Fruit fly (Drosophila melanogaster) whole organism, adult: ENCODE results near the gene atl.
A peak's percentile ranks its signal among the peaks of the same experiment; 100 is the strongest.

Experiments
- CG11617 ChIP-seq: fragments of 200-800 bp; sonication (Bioruptor generic); optimal IDR thresholded peaks from 2 replicates; lab custom pipeline; 2017; ENCODE audit warnings: mild to moderate bottlenecking, missing biosample characterization, missing genetic modification reagents, missing genetic modification characterization
- CG12768 ChIP-seq: fragments of 200-800 bp; sonication (Bioruptor generic); optimal IDR thresholded peaks from 2 replicates; lab custom pipeline; 2017; ENCODE audit warnings: missing biosample characterization, missing genetic modification characterization, mild to moderate bottlenecking, moderate library complexity, missing genetic modification reagents
- CG14711 ChIP-seq: fragments of 200-800 bp; sonication (Bioruptor generic); optimal IDR thresholded peaks from 2 replicates; lab custom pipeline; 2018; ENCODE audit warnings: missing biosample characterization, mild to moderate bottlenecking, missing genetic modification characterization, moderate library complexity
- CG1620 ChIP-seq: fragments of 200-800 bp; sonication (Bioruptor generic); optimal IDR thresholded peaks from 2 replicates; lab custom pipeline; 2016; ENCODE audit warnings: missing biosample characterization, missing genetic modification characterization
- CG33017 ChIP-seq: fragments of 200-800 bp; sonication (Bioruptor generic); optimal IDR thresholded peaks from 2 replicates; lab custom pipeline; 2018; ENCODE audit warnings: missing biosample characterization, mild to moderate bottlenecking, missing genetic modification characterization, moderate library complexity
- CG5204 ChIP-seq: fragments of 200-800 bp; sonication (Bioruptor generic); optimal IDR thresholded peaks from 2 replicates; lab custom pipeline; 2016; ENCODE audit warnings: missing biosample characterization, missing genetic modification characterization
- CG7045 ChIP-seq: fragments of 200-800 bp; sonication (Bioruptor generic); optimal IDR thresholded peaks from 2 replicates; lab custom pipeline; 2017; ENCODE audit warnings: missing biosample characterization, mild to moderate bottlenecking, missing genetic modification characterization
- CG7101 ChIP-seq: fragments of 200-800 bp; sonication (Bioruptor generic); optimal IDR thresholded peaks from 2 replicates; lab custom pipeline; 2018; ENCODE audit warnings: missing biosample characterization, mild to moderate bottlenecking, missing genetic modification characterization, moderate library complexity
- Clk ChIP-seq: fragments of 200-800 bp; sonication (Bioruptor generic); optimal IDR thresholded peaks from 2 replicates; lab custom pipeline; 2017; ENCODE audit warnings: missing biosample characterization, missing genetic modification characterization
- Crg-1 ChIP-seq: fragments of 200-800 bp; sonication (Bioruptor generic); optimal IDR thresholded peaks from 2 replicates; lab custom pipeline; 2016; ENCODE audit warnings: missing biosample characterization, missing genetic modification characterization
- Hr96 ChIP-seq: fragments of 200-800 bp; sonication (Bioruptor generic); optimal IDR thresholded peaks from 2 replicates; lab custom pipeline; 2016; ENCODE audit warnings: missing biosample characterization, missing genetic modification characterization
- Mnt ChIP-seq: fragments of 200-800 bp; sonication (Bioruptor generic); optimal IDR thresholded peaks from 2 replicates; lab custom pipeline; 2016; ENCODE audit warnings: missing biosample characterization, mild to moderate bottlenecking, missing genetic modification characterization
- bab1 ChIP-seq: fragments of 200-800 bp; sonication (Bioruptor generic); optimal IDR thresholded peaks from 3 replicates; lab custom pipeline; 2019; ENCODE audit warnings: missing biosample characterization, mild to moderate bottlenecking, missing genetic modification characterization, moderate library complexity
- cic ChIP-seq: fragments of 200-800 bp; sonication (Bioruptor generic); optimal IDR thresholded peaks from 2 replicates; lab custom pipeline; 2017; ENCODE audit warnings: missing biosample characterization, mild to moderate bottlenecking, missing genetic modification characterization, moderate library complexity
- cnc ChIP-seq, 2 experiments: fragments of >200 bp; optimal IDR thresholded peaks; 2 replicates each; lab custom pipeline; 2017
- kay ChIP-seq: fragments of 200-800 bp; sonication (Bioruptor generic); peaks from one replicate; lab custom pipeline; 2016; ENCODE audit warnings: missing biosample characterization, missing genetic modification characterization, borderline replicate concordance
- ovo ChIP-seq: fragments of 200-800 bp; sonication (Bioruptor generic); optimal IDR thresholded peaks from 2 replicates; lab custom pipeline; 2016; ENCODE audit warnings: missing biosample characterization, missing genetic modification characterization
- pad ChIP-seq: fragments of 200-800 bp; sonication (Bioruptor generic); optimal IDR thresholded peaks from 3 replicates; lab custom pipeline; 2017; ENCODE audit warnings: missing biosample characterization, missing genetic modification characterization, mild to moderate bottlenecking, moderate library complexity, missing genetic modification reagents
- tj ChIP-seq: fragments of 200-800 bp; sonication (Bioruptor generic); optimal IDR thresholded peaks from 3 replicates; lab custom pipeline; 2017; ENCODE audit warnings: missing biosample characterization, mild to moderate bottlenecking, missing genetic modification characterization, moderate library complexity
- toe ChIP-seq: fragments of 200-800 bp; sonication (Bioruptor generic); optimal IDR thresholded peaks from 2 replicates; lab custom pipeline; 2016; ENCODE audit warnings: missing biosample characterization, missing genetic modification characterization

Gene atl

DNA sequence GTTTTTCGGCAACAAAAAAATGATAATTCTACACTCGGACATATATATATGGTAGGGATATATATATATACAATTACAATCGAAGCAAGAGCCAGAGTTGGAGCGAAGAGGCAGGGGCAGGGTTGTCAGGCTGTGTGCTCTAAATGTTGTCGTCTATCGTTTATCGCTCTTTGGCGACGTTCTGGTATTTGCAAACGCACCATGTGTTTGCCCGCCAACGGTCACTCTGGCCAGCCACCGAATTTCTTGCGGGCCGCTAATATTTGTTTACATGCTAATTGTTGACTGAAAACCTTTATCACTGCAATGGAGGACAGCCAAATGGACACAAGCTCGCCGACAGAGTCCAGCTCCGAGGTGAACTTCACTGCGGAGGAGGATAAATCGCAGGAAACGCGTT is 24.5 kb downstream of the atl start, which contains the start of the genes puf and ash2:
TSS of gene puf (minus strand) at position 121 of the 400 bp plus-strand sequence.
TSS of gene ash2 (plus strand) at position 203 of the 400 bp plus-strand sequence.
- no peak for TF ChIP-seq cnc (optimal IDR thresholded peaks at IDR 0.05; lab: Kevin White, UChicago)
- TF ChIP-seq CG5204 (GFP tag; lab: Kevin White, UChicago) = no peak
- no peak for TF ChIP-seq Hr96 (GFP tag; lab: Kevin White, UChicago)
- TF ChIP-seq cic (GFP tag; lab: Kevin White, UChicago) = peak; percentile 35
- no peak for TF ChIP-seq kay (GFP tag; lab: Kevin White, UChicago)
- peak; percentile 7 for TF ChIP-seq CG11617
- no peak for TF ChIP-seq CG7101 (tag; lab: Kevin White, UChicago)
- TF ChIP-seq CG14711 (tag; lab: Kevin White, UChicago) = peak; percentile 98
- TF ChIP-seq ovo (GFP tag; lab: Kevin White, UChicago) = no peak
- peak; percentile 79 for TF ChIP-seq Mnt (GFP tag; lab: Kevin White, UChicago)

- TF ChIP-seq cic (GFP tag; lab: Kevin White, UChicago) (peak; percentile 100), Crg-1 (GFP tag; lab: Kevin White, UChicago) (peak; percentile 54), CG12768 (GFP tag; lab: Kevin White, UChicago) (peak; percentile 85), Clk (GFP tag; lab: Kevin White, UChicago) (peak; percentile 64), ovo (GFP tag; lab: Kevin White, UChicago) (no peak), Hr96 (GFP tag; lab: Kevin White, UChicago) (no peak), pad (GFP tag; lab: Kevin White, UChicago) (peak; percentile 66), CG7101 (tag; lab: Kevin White, UChicago) (peak; percentile 59), CG11617 (peak; percentile 58), toe (GFP tag; lab: Kevin White, UChicago) (no peak), CG14711 (tag; lab: Kevin White, UChicago) (peak; percentile 73), kay (GFP tag; lab: Kevin White, UChicago) (no peak), cnc (optimal IDR thresholded peaks at IDR 0.05; lab: Kevin White, UChicago) (no peak), CG33017 (tag; lab: Kevin White, UChicago) (peak; percentile 55), tj (GFP tag; lab: Kevin White, UChicago) (peak; percentile 58), bab1 (GFP tag; lab: Kevin White, UChicago) (peak; percentile 48), Mnt (GFP tag; lab: Kevin White, UChicago) (peak; percentile 33), CG1620 (GFP tag; lab: Kevin White, UChicago) (no peak), CG7045 (peak; percentile 41), CG5204 (GFP tag; lab: Kevin White, UChicago) (no peak)
Observed at dm6 chr3R:24651044-24651459, 25.6 kb downstream of the atl start.

DNA sequence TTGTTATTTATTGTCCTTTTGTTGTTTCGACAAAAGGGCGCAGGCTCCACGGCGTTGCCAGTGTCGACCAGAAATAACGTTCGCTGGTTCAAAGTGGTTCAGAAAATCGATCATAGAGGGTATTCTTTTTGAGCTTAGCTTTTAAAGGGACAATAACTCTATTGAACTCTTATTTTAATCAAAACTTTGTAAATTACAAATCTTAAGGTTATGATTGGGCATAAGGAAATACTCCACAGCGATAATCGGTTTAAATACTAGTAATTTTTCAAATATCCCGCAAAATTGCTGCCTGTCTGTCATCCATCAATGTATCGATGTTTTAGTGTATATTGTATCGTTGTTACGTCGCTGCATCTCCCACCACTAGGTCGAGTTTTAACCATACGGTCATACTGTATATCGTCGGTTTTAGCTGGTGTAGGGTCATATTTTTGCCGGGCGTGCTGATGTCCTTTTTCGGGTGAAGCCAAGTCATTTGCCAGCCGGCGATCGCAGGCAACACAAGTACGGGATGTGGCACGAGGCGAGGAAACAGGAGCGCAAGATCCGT is 29.4 kb downstream of the atl start, which contains the start of the genes CG31125 and CG6695:
TSS of gene CG31125 (minus strand) at position 51 of the 553 bp plus-strand sequence.
TSS of gene CG6695 (plus strand) at position 391 of the 553 bp plus-strand sequence.
- TF ChIP-seq Mnt (GFP tag; lab: Kevin White, UChicago) = peak; percentile 28
- no peak for TF ChIP-seq tj (GFP tag; lab: Kevin White, UChicago)
- no peak for TF ChIP-seq Hr96 (GFP tag; lab: Kevin White, UChicago)
- TF ChIP-seq CG1620 (GFP tag; lab: Kevin White, UChicago) = peak; percentile 62
- TF ChIP-seq CG11617 = peak; percentile 58
- no peak for TF ChIP-seq CG12768 (GFP tag; lab: Kevin White, UChicago)
- peak; percentile 46 for TF ChIP-seq bab1 (GFP tag; lab: Kevin White, UChicago)
- no peak for TF ChIP-seq toe (GFP tag; lab: Kevin White, UChicago)
- TF ChIP-seq CG14711 (tag; lab: Kevin White, UChicago) = peak; percentile 21
- no peak for TF ChIP-seq CG7045
- TF ChIP-seq Clk (GFP tag; lab: Kevin White, UChicago) = no peak
- TF ChIP-seq cnc (optimal IDR thresholded peaks at IDR 0.05; lab: Kevin White, UChicago) = no peak
- TF ChIP-seq cic (GFP tag; lab: Kevin White, UChicago) = no peak
- TF ChIP-seq CG33017 (tag; lab: Kevin White, UChicago) = no peak
- TF ChIP-seq Crg-1 (GFP tag; lab: Kevin White, UChicago) = peak; percentile 53
- TF ChIP-seq ovo (GFP tag; lab: Kevin White, UChicago) = peak; percentile 5
- no peak for TF ChIP-seq kay (GFP tag; lab: Kevin White, UChicago)
- peak; percentile 13 for TF ChIP-seq CG7101 (tag; lab: Kevin White, UChicago)
- TF ChIP-seq pad (GFP tag; lab: Kevin White, UChicago) = peak; percentile 20

DNA sequence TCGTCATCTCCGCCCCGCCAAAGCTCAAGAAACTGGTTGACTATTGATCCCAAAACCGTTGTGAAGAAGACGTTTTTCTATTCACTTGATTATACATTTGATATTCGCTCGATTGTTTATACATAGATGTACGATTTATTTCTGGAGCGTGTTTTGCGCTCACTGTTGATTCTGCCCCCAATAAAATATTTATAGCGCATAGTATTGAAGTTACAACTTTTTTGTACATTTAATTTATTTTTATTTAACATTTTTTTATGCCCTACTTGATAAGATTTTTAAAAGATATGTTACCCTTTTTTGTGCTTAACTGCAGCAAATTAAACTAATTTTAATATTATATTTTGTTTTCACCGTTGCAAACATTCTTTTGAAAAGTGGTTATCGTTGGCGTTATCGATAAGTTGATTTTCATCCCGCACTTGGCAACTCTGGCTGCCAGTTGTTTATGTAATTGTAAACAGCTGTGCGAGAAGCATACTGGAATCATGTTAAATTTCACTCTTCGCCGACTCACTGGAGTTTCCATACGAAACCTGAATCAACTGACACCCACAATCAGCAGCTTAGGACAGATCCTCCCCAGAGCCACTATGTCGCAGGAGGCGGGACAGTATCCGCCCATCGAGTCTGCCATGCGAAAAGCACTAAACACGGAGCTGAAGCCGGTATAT is 33.8 kb downstream of the atl start, which contains the start of gene CG31126:
TSS of gene CG31126 (plus strand) at position 449 of the 674 bp plus-strand sequence.
- TF ChIP-seq CG11617 (peak; percentile 33), tj (GFP tag; lab: Kevin White, UChicago) (no peak), CG14711 (tag; lab: Kevin White, UChicago) (peak; percentile 98)

- TF ChIP-seq CG5204 (GFP tag; lab: Kevin White, UChicago) (no peak), Hr96 (GFP tag; lab: Kevin White, UChicago) (no peak), cic (GFP tag; lab: Kevin White, UChicago) (no peak), Crg-1 (GFP tag; lab: Kevin White, UChicago) (no peak), CG11617 (no peak), tj (GFP tag; lab: Kevin White, UChicago) (peak; percentile 97), pad (GFP tag; lab: Kevin White, UChicago) (no peak), CG7045 (no peak), CG14711 (tag; lab: Kevin White, UChicago) (peak; percentile 7), CG1620 (GFP tag; lab: Kevin White, UChicago) (no peak), kay (GFP tag; lab: Kevin White, UChicago) (no peak), Mnt (GFP tag; lab: Kevin White, UChicago) (peak; percentile 32), CG33017 (tag; lab: Kevin White, UChicago) (no peak), cnc (optimal IDR thresholded peaks at IDR 0.05; lab: Kevin White, UChicago) (no peak), ovo (GFP tag; lab: Kevin White, UChicago) (no peak), CG12768 (GFP tag; lab: Kevin White, UChicago) (no peak), bab1 (GFP tag; lab: Kevin White, UChicago) (no peak), Clk (GFP tag; lab: Kevin White, UChicago) (no peak), CG7101 (tag; lab: Kevin White, UChicago) (no peak), toe (GFP tag; lab: Kevin White, UChicago) (no peak)
Observed at dm6 chr3R:24661679-24662411, 36.4 kb downstream of the atl start, which contains the start of gene Ppox. Gene Ppox (minus strand): TSS chr3R:24661851.
